Worm (Caenorhabditis elegans): Measurements from ENCODE around the gene Y73B6BL.270.

DNA sequence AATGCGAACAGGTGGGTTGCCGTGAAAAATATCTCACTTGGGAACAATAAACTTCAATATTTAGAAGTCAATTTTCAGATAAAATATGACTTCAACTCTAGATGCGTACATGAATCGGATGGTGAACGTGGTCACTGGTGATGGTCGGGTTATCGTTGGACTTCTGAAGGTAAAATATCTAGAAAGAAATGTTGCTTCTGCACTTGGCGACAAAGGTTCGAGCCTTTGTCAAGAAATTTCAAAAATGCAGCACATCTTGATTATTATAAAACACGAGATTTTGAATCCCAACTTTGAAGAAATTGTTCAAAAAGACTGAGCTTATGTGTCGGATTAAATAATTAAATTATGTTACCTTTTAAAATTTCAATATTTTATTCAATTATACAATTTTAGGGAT lies 38.7 kb upstream of the Y73B6BL.270 start, which contains the start of gene lsm-8:
- TF ChIP-seq elt-3 (tag; optimal IDR thresholded peaks at IDR 0.05) = no peak
- TF ChIP-seq ztf-11 (tag; optimal IDR thresholded peaks at IDR 0.05) = no peak
- no peak for TF ChIP-seq elt-1 (tag; optimal IDR thresholded peaks at IDR 0.05; ENCODE audit: borderline replicate concordance, insufficient read depth)
- no peak for TF ChIP-seq lin-13 (tag; optimal IDR thresholded peaks at IDR 0.05)
- no peak for TF ChIP-seq nhr-12 (tag; optimal IDR thresholded peaks at IDR 0.05)
- no peak for TF ChIP-seq ces-1 (GFP tag; optimal IDR thresholded peaks at IDR 0.05)
- TF ChIP-seq pha-4 (tag; optimal IDR thresholded peaks at IDR 0.05) = no peak
- no peak for TF ChIP-seq hlh-1 (tag; optimal IDR thresholded peaks at IDR 0.05)
- no peak for TF ChIP-seq unc-39 (tag; optimal IDR thresholded peaks at IDR 0.05)
- no peak for TF ChIP-seq unc-62 (GFP tag; optimal IDR thresholded peaks at IDR 0.05)
- no peak for TF ChIP-seq tbx-8 (GFP tag; optimal IDR thresholded peaks at IDR 0.05)
- no peak for TF ChIP-seq snpc-4 (tag; optimal IDR thresholded peaks at IDR 0.05)
- no peak for TF ChIP-seq nhr-2 (tag; optimal IDR thresholded peaks at IDR 0.05)
- TF ChIP-seq nhr-28 (tag; optimal IDR thresholded peaks at IDR 0.05) = no peak
